Fruit fly (Drosophila melanogaster): ENCODE results near the gene CG7166.

CG7166 gene

dm6 chr3L:21652768-21653167, 27.3 kb upstream of the CG7166 start (continued):
- TF ChIP-seq fd85E (GFP tag; optimal IDR thresholded peaks at IDR 0.05) (no peak), CG31627 (GFP tag; optimal IDR thresholded peaks at IDR 0.05) (peak; percentile 79), spab (GFP tag; optimal IDR thresholded peaks at IDR 0.05) (no peak), Eip78C (GFP tag) (peak; percentile 69), Ets96B (tag; optimal IDR thresholded peaks at IDR 0.05) (no peak), CG9139 (GFP tag; optimal IDR thresholded peaks at IDR 0.05) (no peak), CG8319 (GFP tag; optimal IDR thresholded peaks at IDR 0.05) (no peak), CG11902 (GFP tag; optimal IDR thresholded peaks at IDR 0.05) (peak; percentile 46), vri (GFP tag; optimal IDR thresholded peaks at IDR 0.05) (no peak), Eip75B (GFP tag; optimal IDR thresholded peaks at IDR 0.05) (peak; percentile 19), Sox15 (GFP tag; optimal IDR thresholded peaks at IDR 0.05) (no peak), Sox14 (GFP tag; optimal IDR thresholded peaks at IDR 0.05) (no peak), acj6 (GFP tag; optimal IDR thresholded peaks at IDR 0.05) (peak; percentile 26), Sox102F (GFP tag; optimal IDR thresholded peaks at IDR 0.05) (no peak), Met (GFP tag; optimal IDR thresholded peaks at IDR 0.05) (peak; percentile 48), CG6276 (GFP tag; optimal IDR thresholded peaks at IDR 0.05) (no peak), Blimp-1 (GFP tag; optimal IDR thresholded peaks at IDR 0.05) (no peak), CG7368 (GFP tag; optimal IDR thresholded peaks at IDR 0.05) (no peak), CG6854 (GFP tag; optimal IDR thresholded peaks at IDR 0.05) (no peak), Ets21C (GFP tag; optimal IDR thresholded peaks at IDR 0.05) (peak; percentile 36), eg (GFP tag; IDR thresholded peaks at IDR 0.05) (no peak), CG8632 (GFP tag; optimal IDR thresholded peaks at IDR 0.05) (no peak), Eip93F (GFP tag; optimal IDR thresholded peaks at IDR 0.05) (no peak), CG11762 (GFP tag; optimal IDR thresholded peaks at IDR 0.05; ENCODE audit: insufficient read depth) (no peak), CG32006 (GFP tag; optimal IDR thresholded peaks at IDR 0.05) (no peak), CG3919 (GFP tag; optimal IDR thresholded peaks at IDR 0.05) (peak; percentile 21), CG8119 (GFP tag; IDR thresholded peaks at IDR 0.05) (no peak), CG6792 (GFP tag; optimal IDR thresholded peaks at IDR 0.05) (peak; percentile 27), salr (GFP tag; optimal IDR thresholded peaks at IDR 0.05) (no peak), CG15336 (GFP tag; IDR thresholded peaks at IDR 0.05) (no peak), Hr4 (GFP tag; optimal IDR thresholded peaks at IDR 0.05) (peak; percentile 35), CG4318 (GFP tag; optimal IDR thresholded peaks at IDR 0.05) (no peak), net (GFP tag; optimal IDR thresholded peaks at IDR 0.05) (no peak), CG6163 (GFP tag; IDR thresholded peaks at IDR 0.05) (no peak)

DNA sequence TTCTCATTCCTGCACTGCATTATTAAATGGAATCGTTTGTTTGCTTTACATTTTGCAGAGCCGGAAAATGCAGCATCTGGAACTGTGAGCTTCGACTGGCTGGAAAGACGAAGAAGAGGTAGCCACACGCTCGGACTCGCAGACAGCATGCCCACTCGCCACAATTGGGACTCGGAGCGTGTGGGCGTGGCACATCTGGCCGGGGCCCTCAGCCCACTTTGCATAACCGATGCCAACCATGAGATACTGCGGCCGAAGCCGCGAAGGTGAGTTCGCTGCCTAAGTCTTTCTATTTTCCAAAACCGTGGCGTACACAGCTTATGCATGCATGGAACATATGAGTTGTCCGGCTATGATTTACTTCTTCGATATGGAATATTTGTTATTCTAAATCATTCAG, 26.7 kb upstream of the CG7166 start:
- TF ChIP-seq Ets21C (GFP tag; optimal IDR thresholded peaks at IDR 0.05), result no peak
- TF ChIP-seq net (GFP tag; optimal IDR thresholded peaks at IDR 0.05), result no peak
- TF ChIP-seq CG9139 (GFP tag; optimal IDR thresholded peaks at IDR 0.05), result no peak
- no peak for TF ChIP-seq CG11902 (GFP tag; optimal IDR thresholded peaks at IDR 0.05)
- no peak for TF ChIP-seq Blimp-1 (GFP tag; optimal IDR thresholded peaks at IDR 0.05)
- no peak for TF ChIP-seq CG10631 (GFP tag; optimal IDR thresholded peaks at IDR 0.05)
- no peak for TF ChIP-seq salr (GFP tag; optimal IDR thresholded peaks at IDR 0.05)
- no peak for TF ChIP-seq CG3032 (tag; optimal IDR thresholded peaks at IDR 0.05)
- TF ChIP-seq fkh (GFP tag; optimal IDR thresholded peaks at IDR 0.05), result no peak
- TF ChIP-seq CG31627 (GFP tag; optimal IDR thresholded peaks at IDR 0.05), result no peak
- TF ChIP-seq OdsH (GFP tag; optimal IDR thresholded peaks at IDR 0.05), result no peak
- no peak for TF ChIP-seq CG11762 (GFP tag; optimal IDR thresholded peaks at IDR 0.05; ENCODE audit: insufficient read depth)
- no peak for TF ChIP-seq svp (GFP tag)
- TF ChIP-seq topi (GFP tag; optimal IDR thresholded peaks at IDR 0.05), result no peak
- TF ChIP-seq achi (GFP tag; optimal IDR thresholded peaks at IDR 0.05), result no peak
- no peak for TF ChIP-seq CG34406 (GFP tag; optimal IDR thresholded peaks at IDR 0.05)
- TF ChIP-seq esn (GFP tag; optimal IDR thresholded peaks at IDR 0.05), result no peak
- no peak for TF ChIP-seq lz (GFP tag; optimal IDR thresholded peaks at IDR 0.05)
- TF ChIP-seq dac (GFP tag; optimal IDR thresholded peaks at IDR 0.05), result no peak

All from whole organism, prepupa.